Worm (Caenorhabditis elegans) whole organism, late embryonic: Measurements from ENCODE around the gene K10B3.5.

Experiments used
- K09A11.1 ChIP-seq: sonication (generic microtip); optimal IDR thresholded peaks from 2 replicates; lab custom pipeline; 2017; ENCODE audit warnings: antibody characterized with exemption, mild to moderate bottlenecking, missing genetic modification characterization, missing compliant biosample characterization; ENCODE audit not compliant: insufficient read depth
- T23F11.4 ChIP-seq: fragments of 200-800 bp; sonication (Bioruptor generic); optimal IDR thresholded peaks from 2 replicates; lab custom pipeline; 2018; ENCODE audit warnings: mild to moderate bottlenecking, missing genetic modification characterization, missing compliant biosample characterization
- Y22D7AL.16 ChIP-seq: sonication (generic microtip); optimal IDR thresholded peaks from 2 replicates; lab custom pipeline; 2016; ENCODE audit warnings: missing genetic modification characterization, missing compliant biosample characterization
- ahr-1 ChIP-seq: sonication (generic microtip); optimal IDR thresholded peaks from 2 replicates; lab custom pipeline; 2016; ENCODE audit warnings: missing genetic modification characterization, missing compliant biosample characterization
- ceh-24 ChIP-seq: sonication (generic microtip); optimal IDR thresholded peaks from 2 replicates; lab custom pipeline; 2016; ENCODE audit warnings: mild to moderate bottlenecking, missing genetic modification characterization, missing compliant biosample characterization
- ceh-34 ChIP-seq: sonication (generic microtip); optimal IDR thresholded peaks from 2 replicates; lab custom pipeline; 2016; ENCODE audit warnings: mild to moderate bottlenecking, missing genetic modification characterization, missing compliant biosample characterization
- ceh-45 ChIP-seq: fragments of 200-800 bp; sonication (Bioruptor generic); IDR thresholded peaks from 2 replicates; pipeline ENCODE4 v1.3.6; 2022; ENCODE audit warnings: missing genetic modification reagents, missing genetic modification characterization, missing compliant biosample characterization
- ceh-6 ChIP-seq: fragments of 200-800 bp; sonication (Bioruptor generic); optimal IDR thresholded peaks from 2 replicates; lab custom pipeline; 2018; ENCODE audit warnings: mild to moderate bottlenecking, missing genetic modification characterization, missing compliant biosample characterization
- ceh-9 ChIP-seq: sonication (generic microtip); optimal IDR thresholded peaks from 2 replicates; lab custom pipeline; 2016; ENCODE audit warnings: mild to moderate bottlenecking, missing genetic modification characterization, inconsistent platforms, missing compliant biosample characterization
- elt-2 ChIP-seq: sonication (generic microtip); optimal IDR thresholded peaks from 2 replicates; lab custom pipeline; 2016; ENCODE audit warnings: missing genetic modification reagents, missing genetic modification characterization, missing compliant biosample characterization
- ets-4 ChIP-seq: sonication (generic microtip); optimal IDR thresholded peaks from 2 replicates; lab custom pipeline; 2016; ENCODE audit warnings: missing genetic modification characterization, missing compliant biosample characterization
- eyg-1 ChIP-seq: sonication (generic microtip); optimal IDR thresholded peaks from 2 replicates; lab custom pipeline; 2016; ENCODE audit warnings: missing genotype, missing genetic modification characterization, missing compliant biosample characterization
- fax-1 ChIP-seq: sonication (generic microtip); optimal IDR thresholded peaks from 2 replicates; lab custom pipeline; 2016; ENCODE audit warnings: missing genotype, missing genetic modification characterization, missing compliant biosample characterization
- fkh-10 ChIP-seq: fragments of 150-350 bp; optimal IDR thresholded peaks from 2 replicates; lab custom pipeline; 2014; ENCODE audit warnings: missing biosample characterization, missing genetic modification reagents, missing genetic modification characterization
- fkh-6 ChIP-seq: sonication (generic microtip); optimal IDR thresholded peaks from 2 replicates; lab custom pipeline; 2016; ENCODE audit warnings: missing genetic modification characterization, missing compliant biosample characterization
- hlh-13 ChIP-seq: fragments of 200-800 bp; sonication (Bioruptor generic); optimal IDR thresholded peaks from 2 replicates; lab custom pipeline; 2018; ENCODE audit warnings: mild to moderate bottlenecking, missing genetic modification characterization, missing compliant biosample characterization
- hlh-15 ChIP-seq: sonication (generic microtip); optimal IDR thresholded peaks from 2 replicates; lab custom pipeline; 2016; ENCODE audit warnings: missing genetic modification characterization, missing compliant biosample characterization
- hlh-30 ChIP-seq: sonication (generic microtip); optimal IDR thresholded peaks from 2 replicates; lab custom pipeline; 2017; ENCODE audit warnings: antibody characterized with exemption, missing genetic modification characterization, missing compliant biosample characterization; ENCODE audit not compliant: insufficient read depth
- hlh-6 ChIP-seq: sonication (generic microtip); optimal IDR thresholded peaks from 2 replicates; lab custom pipeline; 2016; ENCODE audit warnings: missing genotype, missing genetic modification characterization, missing compliant biosample characterization
- hlh-8 ChIP-seq: sonication (generic microtip); optimal IDR thresholded peaks from 2 replicates; lab custom pipeline; 2016; ENCODE audit warnings: missing genotype, missing genetic modification characterization, missing compliant biosample characterization
- lim-6 ChIP-seq: sonication (generic microtip); optimal IDR thresholded peaks from 2 replicates; lab custom pipeline; 2016; ENCODE audit warnings: missing genetic modification characterization, missing compliant biosample characterization
- mec-3 ChIP-seq: sonication (generic microtip); optimal IDR thresholded peaks from 2 replicates; lab custom pipeline; 2016; ENCODE audit warnings: borderline replicate concordance, missing genetic modification characterization, missing compliant biosample characterization
- nhr-11 ChIP-seq: fragments of 150-350 bp; optimal IDR thresholded peaks from 2 replicates; lab custom pipeline; 2014; ENCODE audit warnings: missing biosample characterization, missing genetic modification characterization
- nhr-232 ChIP-seq: sonication (generic microtip); optimal IDR thresholded peaks from 2 replicates; lab custom pipeline; 2016; ENCODE audit warnings: missing genetic modification characterization, missing compliant biosample characterization
- odd-2 ChIP-seq: sonication (generic microtip); optimal IDR thresholded peaks from 2 replicates; lab custom pipeline; 2017; ENCODE audit warnings: antibody characterized with exemption, mild to moderate bottlenecking, missing genetic modification characterization, missing compliant biosample characterization
- pag-3 ChIP-seq: sonication (generic microtip); optimal IDR thresholded peaks from 2 replicates; lab custom pipeline; 2016; ENCODE audit warnings: missing compliant biosample characterization, missing genetic modification characterization, borderline replicate concordance
- pax-1 ChIP-seq: fragments of 150-350 bp; optimal IDR thresholded peaks from 2 replicates; lab custom pipeline; 2014; ENCODE audit warnings: missing biosample characterization, missing genetic modification characterization
- pha-2 ChIP-seq: sonication (generic microtip); optimal IDR thresholded peaks from 2 replicates; lab custom pipeline; 2017; ENCODE audit warnings: mild to moderate bottlenecking, missing genetic modification characterization, missing compliant biosample characterization
- pqm-1 ChIP-seq: sonication (generic microtip); optimal IDR thresholded peaks from 2 replicates; lab custom pipeline; 2016; ENCODE audit warnings: missing genetic modification characterization, missing compliant biosample characterization
- ref-2 ChIP-seq: sonication (generic microtip); optimal IDR thresholded peaks from 2 replicates; lab custom pipeline; 2016; ENCODE audit warnings: missing genetic modification characterization, missing compliant biosample characterization
- rnt-1 ChIP-seq: sonication (generic microtip); optimal IDR thresholded peaks from 2 replicates; lab custom pipeline; 2016; ENCODE audit warnings: missing genetic modification characterization, missing compliant biosample characterization
- sdc-2 ChIP-seq: sonication (generic microtip); optimal IDR thresholded peaks from 2 replicates; lab custom pipeline; 2016; ENCODE audit warnings: missing genotype, missing genetic modification characterization, missing compliant biosample characterization
- sox-2 ChIP-seq: fragments of 200-800 bp; sonication (Bioruptor generic); IDR thresholded peaks from 2 replicates; pipeline ENCODE4 v1.3.6; 2022; ENCODE audit warnings: missing genetic modification reagents, missing genetic modification characterization, missing compliant biosample characterization
- syd-9 ChIP-seq: sonication (generic microtip); optimal IDR thresholded peaks from 2 replicates; lab custom pipeline; 2016; ENCODE audit warnings: mild to moderate bottlenecking, missing genetic modification characterization, moderate library complexity, missing compliant biosample characterization
- tbx-7 ChIP-seq: sonication (generic microtip); optimal IDR thresholded peaks from 2 replicates; lab custom pipeline; 2016; ENCODE audit warnings: missing genotype, missing genetic modification characterization, missing compliant biosample characterization
- unc-42 ChIP-seq: sonication (generic microtip); optimal IDR thresholded peaks from 2 replicates; lab custom pipeline; 2016; ENCODE audit warnings: missing genotype, missing genetic modification characterization, missing compliant biosample characterization
- zip-5 ChIP-seq: sonication (generic microtip); optimal IDR thresholded peaks from 2 replicates; lab custom pipeline; 2016; ENCODE audit warnings: missing genetic modification characterization, missing compliant biosample characterization
- ztf-16 ChIP-seq: sonication (generic microtip); optimal IDR thresholded peaks from 2 replicates; lab custom pipeline; 2017; ENCODE audit warnings: missing genetic modification characterization, missing compliant biosample characterization

The K10B3.5 gene

DNA sequence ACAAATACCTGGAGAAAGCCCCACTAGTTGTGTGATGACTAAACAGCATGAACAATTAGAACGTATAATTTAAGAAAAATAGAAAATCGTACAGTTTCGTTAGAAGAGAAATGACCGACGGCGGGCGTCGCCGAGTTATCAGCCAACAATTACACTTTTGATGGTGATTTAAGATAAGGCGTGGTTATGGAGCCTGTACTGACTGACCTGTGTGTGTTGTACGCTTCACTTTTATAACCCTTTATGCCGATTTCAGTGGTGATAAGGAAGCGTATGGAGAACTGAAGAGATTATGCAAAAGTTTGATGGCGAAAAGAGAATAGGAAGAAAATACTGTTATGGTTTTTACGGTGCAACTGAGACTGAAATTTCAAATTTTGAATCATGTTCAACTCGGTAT is 46.9 kb upstream of the K10B3.5 start:
- TF ChIP-seq odd-2: no peak
- TF ChIP-seq elt-2 (tag; lab: Kevin White, UChicago): peak; percentile 87

DNA sequence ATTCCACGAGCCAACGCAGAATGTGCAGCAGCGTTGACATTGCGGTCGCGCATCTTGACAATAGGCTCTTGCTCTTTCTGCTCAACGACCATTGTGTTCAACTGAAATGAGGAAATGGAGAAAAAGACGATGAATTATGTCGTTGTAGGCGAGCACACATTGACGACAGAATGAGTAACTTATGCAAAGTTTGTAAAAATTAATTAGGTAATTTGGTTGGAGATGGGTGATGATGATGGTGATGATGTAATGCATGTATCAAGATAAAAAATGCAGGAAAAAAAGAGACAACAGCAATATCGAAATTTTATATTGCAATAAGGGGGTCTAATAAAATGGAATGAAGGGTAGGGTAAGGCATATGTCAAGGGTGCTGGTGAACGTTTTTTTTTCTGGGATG is 46.1 kb upstream of the K10B3.5 start, which contains the start of gene bbln-1:
Gene bbln-1 (minus strand): TSS at position 101 of the 400 bp plus-strand sequence.
- no peak for TF ChIP-seq ceh-6
- TF ChIP-seq pha-2 (tag; lab: Kevin White, UChicago): no peak
- TF ChIP-seq ahr-1: no peak
- no peak for TF ChIP-seq nhr-11 (tag; lab: Kevin White, UChicago)
- no peak for TF ChIP-seq zip-5 (tag; lab: Kevin White, UChicago)

DNA sequence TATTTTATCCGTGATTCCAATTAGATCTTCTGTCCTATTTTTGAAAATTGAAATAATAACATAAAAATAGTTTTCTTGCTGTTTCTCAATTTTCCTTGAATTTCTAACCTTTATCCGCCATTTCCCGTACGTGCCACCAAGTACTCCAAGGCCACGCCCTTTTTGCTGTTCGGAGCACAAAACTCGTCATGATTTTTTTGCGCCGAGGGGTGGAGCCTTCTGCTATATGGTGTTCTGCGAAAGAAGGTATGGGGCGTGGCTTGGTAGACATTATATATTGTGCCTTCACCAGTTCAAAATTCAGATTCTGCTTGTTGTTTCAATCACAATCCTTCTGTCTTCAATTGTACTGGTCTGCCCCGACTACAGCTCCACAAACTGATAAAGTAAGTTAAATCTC is 39.0 kb upstream of the K10B3.5 start, which contains the start of gene C15C7.4:
Gene C15C7.4 (plus strand): TSS at position 301 of the 400 bp plus-strand sequence.
- TF ChIP-seq tbx-7 (no peak), fkh-10 (GFP tag; lab: Kevin White, UChicago) (no peak), ceh-34 (tag; lab: Kevin White, UChicago) (no peak), ceh-9 (tag; lab: Kevin White, UChicago) (no peak), lim-6 (no peak), rnt-1 (tag; lab: Kevin White, UChicago) (no peak), pax-1 (tag; lab: Kevin White, UChicago) (no peak), ceh-6 (no peak)

DNA sequence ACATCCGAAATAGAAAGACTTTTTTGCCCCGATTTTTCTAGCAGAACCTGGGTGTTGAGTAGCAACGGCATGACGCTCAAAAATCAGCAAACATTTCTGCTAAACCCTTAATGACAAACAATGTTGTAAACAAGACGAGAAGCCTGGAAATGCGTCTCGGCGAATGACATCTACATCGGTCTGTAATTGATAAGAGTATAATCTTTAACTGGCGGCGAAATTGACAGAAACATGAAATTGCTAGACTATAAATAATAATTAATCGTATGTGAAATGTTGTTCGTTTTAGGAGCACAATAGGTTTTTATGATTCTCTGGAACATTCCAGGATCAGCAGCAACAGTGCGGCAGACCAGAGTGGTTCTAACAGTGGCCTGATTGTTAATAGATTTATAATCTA is 35.4 kb upstream of the K10B3.5 start:
- no peak for TF ChIP-seq K09A11.1
- no peak for TF ChIP-seq sox-2 (GFP tag; lab: Robert Waterston, UW)
- no peak for TF ChIP-seq nhr-232 (tag; lab: Kevin White, UChicago)
- no peak for TF ChIP-seq ztf-16 (tag; lab: Kevin White, UChicago)
- TF ChIP-seq, all 69 proteins: peak for 0

- TF ChIP-seq T23F11.4 (GFP tag; lab: Kevin White, UChicago) (no peak), K09A11.1 (no peak), ceh-24 (tag; lab: Kevin White, UChicago) (no peak), syd-9 (tag; lab: Kevin White, UChicago) (no peak), fkh-6 (tag; lab: Kevin White, UChicago) (no peak), hlh-6 (tag; lab: Kevin White, UChicago) (no peak), ref-2 (tag; lab: Kevin White, UChicago) (no peak)
These were observed 33.4 kb upstream of the K10B3.5 start for ce11 chrX:3139516-3140301.

ce11 chrX:3135186-3135585 is 28.9 kb upstream of the K10B3.5 start, which contains the start of gene K10B3.1:
Gene K10B3.1, plus strand, starts transcription at chrX:3135486.
- TF ChIP-seq mec-3 (tag; lab: Kevin White, UChicago) (no peak), hlh-13 (GFP tag; lab: Kevin White, UChicago) (no peak), hlh-15 (no peak), ets-4 (no peak), eyg-1 (no peak), ceh-45 (no peak), unc-42 (tag; lab: Kevin White, UChicago) (no peak), hlh-8 (tag; lab: Kevin White, UChicago) (no peak), pax-1 (tag; lab: Kevin White, UChicago) (no peak), zip-5 (tag; lab: Kevin White, UChicago) (no peak), sdc-2 (tag; lab: Kevin White, UChicago) (no peak), pqm-1 (no peak), nhr-232 (tag; lab: Kevin White, UChicago) (no peak), fkh-6 (tag; lab: Kevin White, UChicago) (no peak), hlh-30 (tag; lab: Kevin White, UChicago) (no peak), pag-3 (tag; lab: Kevin White, UChicago) (no peak), fax-1 (no peak), ceh-6 (no peak), ceh-9 (tag; lab: Kevin White, UChicago) (no peak), Y22D7AL.16 (no peak)
